Worm (Caenorhabditis elegans) whole organism, mixed stage, embryonic: ENCODE measurements around the gene F22F4.4.

ENCODE experiments used
- M03D4.4 ChIP-seq: sonication (generic microtip); optimal IDR thresholded peaks from 2 replicates; lab custom pipeline; 2017; ENCODE audit warnings: mild to moderate bottlenecking, missing genetic modification characterization, missing compliant biosample characterization
- bed-3 ChIP-seq: fragments of 200-800 bp; sonication (Bioruptor generic); optimal IDR thresholded peaks from 3 replicates; lab custom pipeline; 2018; ENCODE audit warnings: mild to moderate bottlenecking, missing genetic modification characterization, moderate library complexity, missing compliant biosample characterization
- blmp-1 ChIP-seq: fragments of 150-350 bp; optimal IDR thresholded peaks from 2 replicates; lab custom pipeline; 2014; ENCODE audit warnings: missing biosample characterization, missing genetic modification characterization
- ceh-39 ChIP-seq: fragments of 150-350 bp; optimal IDR thresholded peaks from 2 replicates; lab custom pipeline; 2014; ENCODE audit warnings: missing biosample characterization, missing genetic modification characterization
- ceh-43 ChIP-seq: fragments of 200-800 bp; sonication (Bioruptor generic); optimal IDR thresholded peaks from 2 replicates; lab custom pipeline; 2018; ENCODE audit warnings: mild to moderate bottlenecking, missing genetic modification characterization, moderate library complexity, missing compliant biosample characterization
- ceh-83 ChIP-seq: fragments of 200-800 bp; sonication (Bioruptor generic); optimal IDR thresholded peaks from 2 replicates; lab custom pipeline; 2018; ENCODE audit warnings: mild to moderate bottlenecking, missing genetic modification characterization, missing compliant biosample characterization
- ces-1 ChIP-seq: fragments of 150-350 bp; optimal IDR thresholded peaks from 2 replicates; lab custom pipeline; 2014; ENCODE audit warnings: missing biosample characterization, missing genetic modification reagents, missing genetic modification characterization
- cnd-1 ChIP-seq: fragments of 200-800 bp; sonication (Bioruptor generic); optimal IDR thresholded peaks from 2 replicates; lab custom pipeline; 2018; ENCODE audit warnings: mild to moderate bottlenecking, missing genetic modification characterization, missing compliant biosample characterization
- drap-1 ChIP-seq: fragments of 200-800 bp; sonication (Bioruptor generic); optimal IDR thresholded peaks from 3 replicates; lab custom pipeline; 2018; ENCODE audit warnings: mild to moderate bottlenecking, missing genetic modification characterization, missing compliant biosample characterization
- elt-1 ChIP-seq: sonication (generic microtip); optimal IDR thresholded peaks from 2 replicates; lab custom pipeline; 2017; ENCODE audit warnings: missing genetic modification characterization, mild to moderate bottlenecking, missing compliant biosample characterization, antibody characterized with exemption, moderate library complexity, borderline replicate concordance; ENCODE audit not compliant: insufficient read depth
- elt-3 ChIP-seq: fragments of 150-350 bp; optimal IDR thresholded peaks from 2 replicates; lab custom pipeline; 2014; ENCODE audit warnings: missing biosample characterization, missing genetic modification characterization
- flh-1 ChIP-seq: fragments of 200-800 bp; sonication (Bioruptor generic); optimal IDR thresholded peaks from 2 replicates; lab custom pipeline; 2018; ENCODE audit warnings: mild to moderate bottlenecking, missing genetic modification characterization, moderate library complexity, missing compliant biosample characterization
- ham-2 ChIP-seq: fragments of 200-800 bp; sonication (Bioruptor generic); optimal IDR thresholded peaks from 2 replicates; lab custom pipeline; 2018; ENCODE audit warnings: mild to moderate bottlenecking, missing genetic modification characterization, missing compliant biosample characterization
- hlh-1 ChIP-seq: fragments of 150-350 bp; optimal IDR thresholded peaks from 2 replicates; lab custom pipeline; 2014; ENCODE audit warnings: missing biosample characterization, missing genetic modification reagents, missing genetic modification characterization
- lin-13 ChIP-seq: fragments of 150-350 bp; optimal IDR thresholded peaks from 2 replicates; lab custom pipeline; 2014; ENCODE audit warnings: missing biosample characterization, missing genetic modification characterization
- lin-32 ChIP-seq: fragments of 200-800 bp; sonication (Bioruptor generic); optimal IDR thresholded peaks from 2 replicates; lab custom pipeline; 2018; ENCODE audit warnings: mild to moderate bottlenecking, missing genetic modification characterization, missing compliant biosample characterization
- lsy-2 ChIP-seq: fragments of 150-350 bp; optimal IDR thresholded peaks from 2 replicates; lab custom pipeline; 2014; ENCODE audit warnings: missing biosample characterization, missing genetic modification characterization
- mab-5 ChIP-seq: fragments of 150-350 bp; optimal IDR thresholded peaks from 2 replicates; lab custom pipeline; 2014; ENCODE audit warnings: missing biosample characterization, missing genetic modification characterization
- mep-1 ChIP-seq: fragments of 150-350 bp; optimal IDR thresholded peaks from 2 replicates; lab custom pipeline; 2017; ENCODE audit warnings: missing biosample characterization, missing genetic modification reagents, missing genetic modification characterization, inconsistent platforms
- mls-2 ChIP-seq: sonication (generic microtip); optimal IDR thresholded peaks from 2 replicates; lab custom pipeline; 2016; ENCODE audit warnings: mild to moderate bottlenecking, missing genetic modification characterization, moderate library complexity, missing compliant biosample characterization
- nhr-12 ChIP-seq: fragments of 150-350 bp; optimal IDR thresholded peaks from 2 replicates; lab custom pipeline; 2014; ENCODE audit warnings: missing biosample characterization, missing genetic modification characterization
- nhr-2 ChIP-seq: fragments of 150-350 bp; optimal IDR thresholded peaks from 2 replicates; lab custom pipeline; 2014; ENCODE audit warnings: missing biosample characterization, missing genetic modification characterization
- nhr-237 ChIP-seq: fragments of 150-350 bp; optimal IDR thresholded peaks from 2 replicates; lab custom pipeline; 2014; ENCODE audit warnings: missing biosample characterization, missing genetic modification characterization
- nhr-28 ChIP-seq: fragments of 150-350 bp; optimal IDR thresholded peaks from 2 replicates; lab custom pipeline; 2014; ENCODE audit warnings: missing biosample characterization, missing genetic modification characterization
- nhr-76 ChIP-seq: sonication (generic microtip); optimal IDR thresholded peaks from 2 replicates; lab custom pipeline; 2017; ENCODE audit warnings: missing biosample characterization, missing genetic modification characterization
- pha-4 ChIP-seq: fragments of 150-350 bp; optimal IDR thresholded peaks from 2 replicates; lab custom pipeline; 2018; ENCODE audit warnings: missing biosample characterization, missing genetic modification reagents, missing genetic modification characterization
- sem-2 ChIP-seq: fragments of 200-800 bp; sonication (Bioruptor generic); optimal IDR thresholded peaks from 2 replicates; lab custom pipeline; 2018; ENCODE audit warnings: mild to moderate bottlenecking, missing genetic modification characterization, missing compliant biosample characterization
- snpc-4 ChIP-seq: fragments of 150-350 bp; optimal IDR thresholded peaks from 2 replicates; lab custom pipeline; 2014; ENCODE audit warnings: missing biosample characterization, missing genetic modification characterization
- sptf-1 ChIP-seq: sonication (generic microtip); optimal IDR thresholded peaks from 2 replicates; lab custom pipeline; 2017; ENCODE audit warnings: mild to moderate bottlenecking, missing genetic modification characterization, moderate library complexity, missing compliant biosample characterization
- tbx-8 ChIP-seq: fragments of 200-800 bp; sonication (Bioruptor generic); optimal IDR thresholded peaks from 2 replicates; lab custom pipeline; 2018; ENCODE audit warnings: mild to moderate bottlenecking, missing genetic modification characterization, moderate library complexity, missing compliant biosample characterization
- unc-120 ChIP-seq: sonication (generic microtip); optimal IDR thresholded peaks from 2 replicates; lab custom pipeline; 2017; ENCODE audit warnings: missing genetic modification characterization, missing compliant biosample characterization; ENCODE audit not compliant: poor library complexity, severe bottlenecking
- unc-39 ChIP-seq: fragments of 150-350 bp; optimal IDR thresholded peaks from 2 replicates; lab custom pipeline; 2014; ENCODE audit warnings: missing biosample characterization, missing genetic modification characterization
- unc-62 ChIP-seq: fragments of 150-350 bp; optimal IDR thresholded peaks from 2 replicates; lab custom pipeline; 2014; ENCODE audit warnings: missing biosample characterization, missing genetic modification reagents, missing genetic modification characterization
- zip-8 ChIP-seq: fragments of 150-350 bp; optimal IDR thresholded peaks from 2 replicates; lab custom pipeline; 2014; ENCODE audit warnings: missing biosample characterization, missing genetic modification characterization
- ztf-11 ChIP-seq: fragments of 150-350 bp; optimal IDR thresholded peaks from 2 replicates; lab custom pipeline; 2014; ENCODE audit warnings: missing biosample characterization, missing genetic modification characterization

F22F4.4 gene

DNA sequence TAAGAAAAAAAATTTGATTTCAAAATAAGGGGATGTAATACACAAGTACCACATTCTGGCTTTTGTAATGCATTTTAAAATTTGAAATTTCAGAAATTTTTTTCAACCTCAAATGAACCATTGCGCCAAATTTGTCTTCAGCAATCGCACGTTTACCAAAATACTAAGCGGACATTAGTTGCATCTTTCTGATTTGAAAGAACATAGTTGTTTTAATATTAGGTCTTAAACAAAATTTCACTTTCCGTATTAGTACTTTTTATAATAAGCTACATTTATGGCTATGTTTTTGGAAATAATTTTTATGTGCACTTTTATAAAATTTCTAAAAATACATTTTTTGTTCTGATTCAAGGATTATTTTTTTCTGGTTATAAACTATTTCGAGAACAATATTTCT lies 2.5 kb upstream of the F22F4.4 start, which contains the start of gene sups-1:
sups-1 (plus strand) TSS at position 301 of the 400 bp plus-strand sequence.
- TF ChIP-seq nhr-76 (tag; lab: Kevin White, UChicago) (no peak), lin-13 (tag; lab: Kevin White, UChicago) (no peak), snpc-4 (tag; lab: Kevin White, UChicago) (no peak), lin-32 (GFP tag; lab: Kevin White, UChicago) (no peak), nhr-28 (no peak), ces-1 (GFP tag; lab: Kevin White, UChicago) (no peak)

DNA sequence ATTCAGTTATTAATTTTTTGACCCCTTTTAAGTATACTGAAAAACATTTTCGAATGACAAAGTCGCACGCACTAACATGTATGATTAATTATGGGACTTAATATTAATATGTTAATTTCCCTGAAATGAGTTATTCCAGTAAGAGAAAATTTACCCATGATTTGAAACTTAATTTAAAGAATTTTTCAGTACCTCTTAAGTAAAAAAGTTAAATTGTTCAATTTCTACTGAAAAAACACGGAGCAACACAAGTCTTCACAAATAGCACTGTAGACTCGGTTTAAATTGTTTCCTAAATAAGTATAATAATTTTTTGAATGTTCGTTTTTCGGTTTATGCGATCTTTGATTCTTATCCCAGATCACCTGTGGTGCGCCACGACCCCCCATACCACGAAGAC lies 1.1 kb upstream of the F22F4.4 start:
- no peak for TF ChIP-seq lin-32 (GFP tag; lab: Kevin White, UChicago)
- no peak for TF ChIP-seq ztf-11 (tag; lab: Kevin White, UChicago)
- TF ChIP-seq mab-5 = no peak
- no peak for TF ChIP-seq nhr-28
- no peak for TF ChIP-seq sptf-1
- TF ChIP-seq lin-13 (tag; lab: Kevin White, UChicago) = no peak
- no peak for TF ChIP-seq pha-4 (tag; lab: Kevin White, UChicago)
- TF ChIP-seq ceh-83 = no peak

DNA sequence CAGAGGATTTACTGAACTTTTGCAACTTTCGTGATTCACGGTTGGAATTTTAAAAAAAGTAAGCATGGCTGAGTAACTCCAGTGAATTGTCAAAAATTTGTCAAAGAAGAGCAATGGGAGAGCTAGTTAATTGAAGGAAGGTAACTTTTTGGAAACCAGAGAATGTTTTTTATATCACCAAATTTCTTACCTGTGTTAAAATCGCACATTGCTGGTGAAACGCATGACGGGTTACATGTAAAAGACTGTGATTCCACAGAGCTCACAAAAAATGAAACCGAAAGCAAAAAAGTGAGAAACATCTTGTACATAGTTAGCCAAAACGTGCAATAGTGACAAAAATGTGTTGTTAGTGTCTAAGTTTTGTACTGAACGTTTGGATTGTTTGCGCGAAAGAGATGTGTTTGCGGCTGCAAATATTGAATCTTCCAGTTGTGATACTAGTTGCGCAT lies 2.2 kb downstream of the F22F4.4 start, which contains the start of gene F22F4.9:
F22F4.9 (minus strand) TSS at position 402 of the 452 bp plus-strand sequence.
- TF ChIP-seq mep-1 (tag; lab: Kevin White, UChicago) (no peak), nhr-237 (tag; lab: Kevin White, UChicago) (no peak), blmp-1 (no peak)

DNA sequence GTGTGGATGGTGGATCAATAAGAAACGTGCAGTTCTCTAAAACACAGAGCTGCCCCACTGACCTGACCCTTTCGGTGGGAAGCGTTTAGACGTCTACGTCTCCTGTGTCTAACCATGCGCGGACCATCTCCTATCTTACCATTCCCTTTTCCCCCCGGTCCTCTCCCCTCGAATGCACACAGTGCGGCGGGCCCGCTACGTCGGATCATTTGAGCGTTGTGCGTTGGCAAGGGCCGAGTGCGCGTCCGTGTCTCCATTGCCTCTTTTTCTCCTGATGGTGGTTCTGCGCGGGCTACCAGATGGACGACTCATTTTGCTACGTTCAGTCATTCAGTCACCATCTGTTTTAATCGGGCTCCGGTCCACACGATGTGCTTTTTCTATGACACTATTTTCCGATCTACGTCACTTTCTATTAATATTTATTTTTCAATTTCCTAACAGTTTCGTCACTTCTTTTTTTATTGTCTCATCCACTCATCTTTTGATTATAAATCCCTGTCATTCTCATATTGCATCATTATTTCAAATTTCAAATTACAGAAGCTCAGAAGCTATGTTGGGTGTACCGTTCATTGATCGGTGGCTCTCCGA lies 5.6 kb downstream of the F22F4.4 start, which contains the start of gene inx-3:
inx-3 (plus strand) TSS at position 544 of the 594 bp plus-strand sequence.
- no peak for TF ChIP-seq nhr-12
- TF ChIP-seq lsy-2 (tag; lab: Kevin White, UChicago) = no peak
- no peak for TF ChIP-seq nhr-76 (tag; lab: Kevin White, UChicago)
- TF ChIP-seq ztf-11 (tag; lab: Kevin White, UChicago) = peak; percentile 67
- TF ChIP-seq M03D4.4 = peak; percentile 38
- TF ChIP-seq nhr-237 (tag; lab: Kevin White, UChicago) = no peak
- no peak for TF ChIP-seq elt-3
- TF ChIP-seq mab-5 = no peak
- no peak for TF ChIP-seq nhr-28
- TF ChIP-seq unc-120 = peak; percentile 3
- no peak for TF ChIP-seq snpc-4 (tag; lab: Kevin White, UChicago)
- TF ChIP-seq lin-13 (tag; lab: Kevin White, UChicago) = no peak
- no peak for TF ChIP-seq tbx-8 (GFP tag; lab: Kevin White, UChicago)
- TF ChIP-seq bed-3 (GFP tag; lab: Kevin White, UChicago) = no peak
- peak; percentile 20 for TF ChIP-seq zip-8
- TF ChIP-seq ham-2 (GFP tag; lab: Kevin White, UChicago) = no peak
- TF ChIP-seq hlh-1 (tag; lab: Kevin White, UChicago) = no peak
- no peak for TF ChIP-seq unc-39
- peak; percentile 28 for TF ChIP-seq drap-1 (GFP tag; lab: Kevin White, UChicago)
- no peak for TF ChIP-seq unc-62 (GFP tag; lab: Kevin White, UChicago)
- TF ChIP-seq ceh-43 = no peak
- TF ChIP-seq ceh-83 = no peak
- no peak for TF ChIP-seq sem-2 (GFP tag; lab: Kevin White, UChicago)
- no peak for TF ChIP-seq nhr-2 (tag; lab: Kevin White, UChicago)
- no peak for TF ChIP-seq pha-4 (tag; lab: Kevin White, UChicago)
- TF ChIP-seq ceh-39 (tag; lab: Kevin White, UChicago) = peak; percentile 18
- no peak for TF ChIP-seq flh-1
- peak; percentile 92 for TF ChIP-seq cnd-1 (tag; lab: Kevin White, UChicago)
- no peak for TF ChIP-seq ces-1 (GFP tag; lab: Kevin White, UChicago)
- TF ChIP-seq elt-1 = no peak
- TF ChIP-seq blmp-1 = no peak
- peak; percentile 44 for TF ChIP-seq mls-2 (tag; lab: Kevin White, UChicago)
- no peak for TF ChIP-seq sptf-1
- TF ChIP-seq mep-1 (tag; lab: Kevin White, UChicago) = no peak
- peak; percentile 54 for TF ChIP-seq lin-32 (GFP tag; lab: Kevin White, UChicago)
